Worm (Caenorhabditis elegans) whole organism, dauer: Measurements from ENCODE around the gene Y39E4B.5.

Experiments used
- unc-62 ChIP-seq: sonication (generic microtip); optimal IDR thresholded peaks from 2 replicates; lab custom pipeline; 2017; ENCODE audit warnings: missing biosample characterization, missing genetic modification reagents, missing genetic modification characterization

Y39E4B.5 gene

DNA sequence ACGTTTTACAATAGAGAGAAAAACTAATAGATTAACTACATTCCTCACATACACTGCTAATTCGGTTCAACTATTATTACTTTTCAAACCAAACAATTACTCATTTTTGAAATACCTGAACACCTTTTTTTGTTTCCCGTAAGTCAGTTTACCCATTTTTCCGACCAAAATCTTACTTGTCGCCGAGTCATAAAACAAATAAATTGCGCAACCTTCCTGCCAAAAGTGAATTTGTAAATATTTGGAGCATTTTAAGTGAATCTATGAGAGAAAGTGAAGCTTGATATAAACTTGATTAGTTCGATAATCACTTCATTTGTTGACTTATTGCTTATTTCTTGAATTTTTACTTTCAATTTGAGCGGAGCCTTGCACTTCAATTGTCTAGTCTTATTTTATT lies 39.3 kb downstream of the Y39E4B.5 start:
- TF ChIP-seq unc-62: no peak

DNA sequence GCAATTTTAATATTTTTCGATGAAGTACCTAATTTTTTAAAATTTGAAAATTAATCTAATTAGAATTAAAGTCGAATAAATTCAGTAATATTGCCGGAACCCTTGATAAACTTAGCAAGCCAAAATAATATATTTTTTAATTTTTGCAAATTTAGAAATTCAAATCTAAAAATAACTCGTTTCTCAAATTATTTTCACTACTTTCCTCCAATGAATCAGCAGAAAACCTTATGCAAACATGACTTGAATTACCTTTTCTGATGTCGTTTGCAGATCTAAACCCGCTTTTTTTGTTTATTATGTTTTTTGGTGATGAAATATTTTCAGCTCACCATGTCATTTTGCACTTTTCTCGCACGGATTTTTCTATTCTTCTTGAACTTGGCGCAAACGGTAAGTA lies 42.6 kb downstream of the Y39E4B.5 start, which contains the start of gene tsp-3:
Gene tsp-3 (plus strand): TSS at position 301 of the 400 bp plus-strand sequence.
- TF ChIP-seq unc-62: no peak

DNA sequence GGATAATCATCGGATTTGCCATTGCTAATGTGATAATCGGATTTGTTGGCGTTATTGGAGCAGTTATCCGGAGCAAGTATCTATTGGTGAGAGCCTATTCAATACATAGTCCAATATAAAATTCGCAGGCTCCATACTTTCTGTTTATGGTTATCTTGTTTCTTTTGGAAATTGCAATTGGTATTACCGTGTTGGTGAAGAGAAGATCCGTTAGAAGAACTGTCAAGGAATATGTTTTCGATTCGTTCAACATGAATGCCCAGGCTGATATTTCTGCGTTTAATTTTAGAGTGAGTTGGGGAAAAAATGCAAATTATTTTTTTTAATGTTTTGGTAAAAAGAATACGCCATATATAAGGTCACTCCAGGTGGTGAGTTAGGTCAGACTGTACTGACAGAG lies 43.4 kb downstream of the Y39E4B.5 start:
- no peak for TF ChIP-seq unc-62

DNA sequence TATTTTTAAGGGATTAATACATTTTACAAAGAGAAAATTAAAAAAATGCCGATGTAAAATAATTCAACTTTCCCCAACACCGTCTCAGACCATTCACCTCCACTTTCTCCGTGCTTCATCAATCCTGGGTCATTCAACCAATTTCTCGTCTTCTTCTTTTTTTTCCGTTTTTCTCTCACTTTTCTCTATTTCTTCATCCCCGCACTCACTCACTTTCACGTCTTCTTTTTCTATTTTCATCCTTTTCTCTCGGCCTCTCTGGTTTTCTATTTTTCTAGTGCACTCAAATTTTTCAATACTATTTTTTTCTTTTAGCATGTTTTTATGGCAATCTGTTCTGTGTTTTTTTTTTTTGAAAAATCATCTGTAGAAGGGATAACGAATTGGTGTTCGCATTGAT lies 46.0 kb downstream of the Y39E4B.5 start:
- TF ChIP-seq unc-62: no peak

DNA sequence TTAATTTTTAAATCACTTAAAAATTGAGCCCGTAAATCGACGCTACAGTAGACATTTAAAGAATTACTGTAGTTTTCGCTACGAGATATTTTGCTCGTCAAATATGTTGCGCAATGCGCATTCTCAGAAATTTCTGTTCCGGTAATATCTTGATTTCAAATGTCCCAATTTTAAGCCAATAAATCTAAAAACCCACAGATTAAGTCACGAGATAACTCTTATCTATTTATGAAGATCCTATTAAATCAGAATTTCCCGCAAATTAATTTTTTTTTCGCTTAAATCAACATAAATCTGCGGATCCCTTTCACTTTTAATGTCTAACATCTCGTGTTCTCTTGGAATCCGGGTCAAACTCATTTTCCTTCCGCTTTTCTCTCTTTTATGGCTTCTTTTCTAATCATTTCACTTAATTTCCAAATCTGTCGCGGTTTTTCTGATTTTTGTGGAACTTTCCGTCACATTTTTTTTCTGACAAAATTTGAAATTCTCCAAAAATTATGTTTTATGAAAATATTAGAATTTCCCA lies 46.8 kb downstream of the Y39E4B.5 start:
- TF ChIP-seq unc-62: no peak
